Worm (Caenorhabditis elegans) whole organism, early embryonic: Measurements from ENCODE around the gene B0252.3.

Experiments
- B0310.2 ChIP-seq: sonication (generic microtip); optimal IDR thresholded peaks from 2 replicates; lab custom pipeline; 2016; ENCODE audit warnings: mild to moderate bottlenecking, missing genetic modification characterization, missing compliant biosample characterization
- ama-1 ChIP-seq: fragments of 150-350 bp; optimal IDR thresholded peaks from 2 replicates; lab custom pipeline; 2014
- ceh-13 ChIP-seq: fragments of 200-800 bp; sonication (Bioruptor generic); optimal IDR thresholded peaks from 2 replicates; lab custom pipeline; 2018; ENCODE audit warnings: mild to moderate bottlenecking, missing genetic modification characterization, missing compliant biosample characterization
- ceh-36 ChIP-seq: sonication (generic microtip); optimal IDR thresholded peaks from 2 replicates; lab custom pipeline; 2016; ENCODE audit warnings: missing genetic modification characterization, inconsistent platforms, missing compliant biosample characterization
- ets-7 ChIP-seq: sonication (generic microtip); optimal IDR thresholded peaks from 2 replicates; lab custom pipeline; 2016; ENCODE audit warnings: missing genotype, missing genetic modification characterization, missing compliant biosample characterization
- flt-1 ChIP-seq: fragments of 200-800 bp; sonication (Bioruptor generic); IDR thresholded peaks from 2 replicates; pipeline ENCODE4 v1.3.6; 2022; ENCODE audit warnings: missing genetic modification characterization, missing compliant biosample characterization
- hmbx-1 ChIP-seq: sonication (generic microtip); optimal IDR thresholded peaks from 2 replicates; lab custom pipeline; 2016; ENCODE audit warnings: mild to moderate bottlenecking, missing genetic modification characterization, missing compliant biosample characterization
- hmg-4 ChIP-seq: fragments of 200-800 bp; sonication (Bioruptor generic); optimal IDR thresholded peaks from 2 replicates; lab custom pipeline; 2018; ENCODE audit warnings: mild to moderate bottlenecking, missing genetic modification characterization, missing compliant biosample characterization
- hnd-1 ChIP-seq: sonication (generic microtip); optimal IDR thresholded peaks from 2 replicates; lab custom pipeline; 2016; ENCODE audit warnings: missing genetic modification characterization, missing compliant biosample characterization
- pes-1 ChIP-seq: fragments of 200-800 bp; sonication (Bioruptor generic); IDR thresholded peaks from 2 replicates; pipeline ENCODE4 v1.3.6; 2022; ENCODE audit warnings: missing genetic modification reagents, missing genetic modification characterization, missing compliant biosample characterization
- sea-1 ChIP-seq: fragments of 200-800 bp; sonication (Bioruptor generic); conservative IDR thresholded peaks from 2 replicates; pipeline ENCODE4 v1.3.6; 2022; ENCODE audit warnings: missing genetic modification characterization, missing compliant biosample characterization
- tbx-11 ChIP-seq: fragments of 200-800 bp; sonication (Bioruptor generic); IDR thresholded peaks from 2 replicates; pipeline ENCODE4 v1.3.6; 2022; ENCODE audit warnings: missing genetic modification characterization, missing compliant biosample characterization
- tbx-37 ChIP-seq: fragments of 200-800 bp; sonication (Bioruptor generic); conservative IDR thresholded peaks from 2 replicates; pipeline ENCODE4 v1.3.6; 2022; ENCODE audit warnings: missing genetic modification reagents, missing genetic modification characterization, missing compliant biosample characterization
- tra-4 ChIP-seq: sonication (generic microtip); optimal IDR thresholded peaks from 2 replicates; lab custom pipeline; 2017; ENCODE audit warnings: missing genetic modification characterization, missing compliant biosample characterization

- TF ChIP-seq ets-7 (no peak), ceh-13 (GFP tag; lab: Kevin White, UChicago) (peak; percentile 3), ama-1 (lab: Kevin White, UChicago) (no peak), hmbx-1 (tag; lab: Kevin White, UChicago) (no peak), tra-4 (no peak), ceh-36 (no peak), tbx-37 (GFP tag; lab: Robert Waterston, UW) (peak; percentile 97), flt-1 (GFP tag; lab: Robert Waterston, UW) (no peak; the same call in 1 of the 2 replicates), pes-1 (GFP tag; lab: Robert Waterston, UW) (no peak), B0310.2 (no peak), tbx-11 (no peak; the same call in 1 of the 2 replicates), hnd-1 (tag; lab: Kevin White, UChicago) (peak; percentile 35), sea-1 (GFP tag; lab: Robert Waterston, UW) (peak; percentile 68; the same call in 1 of the 2 replicates), hmg-4 (GFP tag; lab: Kevin White, UChicago) (no peak)
Measured at ce11 chrII:6913309-6913708, 5.8 kb upstream of the B0252.3 start, which contains the start of gene cyn-10.
